Worm (Caenorhabditis elegans) whole organism, L4/young adult: ENCODE results near the gene C36C9.12.

Experiments used
- dao-5 ChIP-seq: sonication (generic microtip); optimal IDR thresholded peaks from 2 replicates; lab custom pipeline; 2016; ENCODE audit warnings: missing genotype, missing genetic modification characterization, moderate library complexity, missing compliant biosample characterization
- him-1 ChIP-seq: sonication (generic microtip); optimal IDR thresholded peaks from 2 replicates; lab custom pipeline; 2016; ENCODE audit warnings: missing genotype, missing genetic modification reagents, missing genetic modification characterization, missing compliant biosample characterization

DNA sequence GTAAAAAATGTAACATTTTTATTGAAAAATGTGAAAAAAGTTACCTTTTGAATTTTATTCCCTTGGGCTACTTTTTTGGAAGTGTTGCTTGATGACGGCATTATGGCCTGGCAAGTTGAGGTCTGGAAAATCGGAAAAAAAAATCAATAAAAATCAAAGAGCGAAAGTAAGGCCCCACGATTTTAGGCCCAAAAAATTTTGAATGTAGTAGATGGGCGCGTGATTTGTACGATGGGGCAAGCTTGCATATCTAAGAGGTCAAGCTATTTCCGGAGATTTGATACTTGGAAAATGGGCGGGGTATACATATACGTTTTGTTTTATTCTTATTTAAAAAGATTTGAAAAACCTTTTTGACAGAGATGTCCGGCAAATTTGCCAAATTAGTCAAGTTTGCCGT is 16.6 kb upstream of the C36C9.12 start, which contains the start of gene F07G6.5:
- TF ChIP-seq him-1 (tag; lab: Kevin White, UChicago) (no peak), dao-5 (tag; lab: Kevin White, UChicago) (no peak)
